Worm (Caenorhabditis elegans): ENCODE measurements around the gene C31H1.1.

The C31H1.1 gene

ce11 chrIV:5764392-5764791, 32.9 kb upstream of the C31H1.1 start (continued):
- peak; percentile 95 for TF ChIP-seq blmp-1 (tag; optimal IDR thresholded peaks at IDR 0.05; ENCODE audit: insufficient read depth)
- peak; percentile 81 for TF ChIP-seq sma-3 (GFP tag; optimal IDR thresholded peaks at IDR 0.05)
- no peak for TF ChIP-seq dmd-4 (tag; optimal IDR thresholded peaks at IDR 0.05)
- TF ChIP-seq unc-55 (GFP tag; optimal IDR thresholded peaks at IDR 0.05) = no peak
- no peak for TF ChIP-seq nhr-10 (tag; optimal IDR thresholded peaks at IDR 0.05)
- no peak for TF ChIP-seq skn-1 (tag; optimal IDR thresholded peaks at IDR 0.05)
- no peak for TF ChIP-seq aly-2 (tag; optimal IDR thresholded peaks at IDR 0.05)
- peak; percentile 0 for TF ChIP-seq gmeb-1 (tag; optimal IDR thresholded peaks at IDR 0.05)
- TF ChIP-seq peb-1 (tag; optimal IDR thresholded peaks at IDR 0.05) = no peak
- TF ChIP-seq ztf-1 (GFP tag; conservative IDR thresholded peaks at IDR 0.05) = no peak

- no peak for TF ChIP-seq alr-1 (tag; optimal IDR thresholded peaks at IDR 0.05)
- no peak for TF ChIP-seq lsy-2 (tag; optimal IDR thresholded peaks at IDR 0.05)
- TF ChIP-seq unc-39 (tag; optimal IDR thresholded peaks at IDR 0.05) = no peak
- no peak for TF ChIP-seq ztf-1 (GFP tag; conservative IDR thresholded peaks at IDR 0.05)
- no peak for TF ChIP-seq ztf-4 (tag; optimal IDR thresholded peaks at IDR 0.05)
- TF ChIP-seq crh-2 (tag; optimal IDR thresholded peaks at IDR 0.05) = peak; percentile 53
- no peak for TF ChIP-seq peb-1 (tag; optimal IDR thresholded peaks at IDR 0.05)
- TF ChIP-seq elt-3 (tag; optimal IDR thresholded peaks at IDR 0.05) = no peak
- peak; percentile 3 for TF ChIP-seq ceh-16 (tag; optimal IDR thresholded peaks at IDR 0.05)
- peak; percentile 17 for TF ChIP-seq egl-27 (tag; optimal IDR thresholded peaks at IDR 0.05)
- no peak for TF ChIP-seq ceh-82 (tag; optimal IDR thresholded peaks at IDR 0.05)
- TF ChIP-seq elt-1 (tag; optimal IDR thresholded peaks at IDR 0.05) = no peak
- TF ChIP-seq mbf-1 (tag; optimal IDR thresholded peaks at IDR 0.05) = no peak
- TF ChIP-seq mab-5 (tag; optimal IDR thresholded peaks at IDR 0.05) = no peak
- no peak for TF ChIP-seq ama-1 (optimal IDR thresholded peaks at IDR 0.05)
- peak; percentile 48 for TF ChIP-seq nhr-129 (tag; optimal IDR thresholded peaks at IDR 0.05)
- TF ChIP-seq snpc-4 (tag; optimal IDR thresholded peaks at IDR 0.05) = no peak
- TF ChIP-seq nhr-6 (tag; optimal IDR thresholded peaks at IDR 0.05) = no peak
- TF ChIP-seq Y55F3AM.14 (GFP tag; optimal IDR thresholded peaks at IDR 0.05) = no peak
- no peak for TF ChIP-seq nhr-77 (tag; optimal IDR thresholded peaks at IDR 0.05)
- peak; percentile 25 for TF ChIP-seq sma-3 (GFP tag; optimal IDR thresholded peaks at IDR 0.05)
- TF ChIP-seq nhr-237 (tag; optimal IDR thresholded peaks at IDR 0.05) = no peak
- TF ChIP-seq nhr-21 (tag; optimal IDR thresholded peaks at IDR 0.05) = peak; percentile 36
- TF ChIP-seq nhr-25 (tag; optimal IDR thresholded peaks at IDR 0.05) = peak; percentile 45
- TF ChIP-seq C34F6.9 (tag; optimal IDR thresholded peaks at IDR 0.05) = no peak
- no peak for TF ChIP-seq unc-55 (GFP tag; optimal IDR thresholded peaks at IDR 0.05)
- TF ChIP-seq blmp-1 (tag; optimal IDR thresholded peaks at IDR 0.05; ENCODE audit: insufficient read depth) = peak; percentile 93
- no peak for TF ChIP-seq lin-13 (GFP tag; optimal IDR thresholded peaks at IDR 0.05)
- peak; percentile 1 for TF ChIP-seq F13H6.1 (tag; optimal IDR thresholded peaks at IDR 0.05)
- peak; percentile 78 for TF ChIP-seq sma-9 (GFP tag; optimal IDR thresholded peaks at IDR 0.05)
- TF ChIP-seq sma-9 (tag; optimal IDR thresholded peaks at IDR 0.05) = no peak
- TF ChIP-seq ZK546.5 (tag; optimal IDR thresholded peaks at IDR 0.05) = no peak
- TF ChIP-seq fos-1 (tag; optimal IDR thresholded peaks at IDR 0.05) = peak; percentile 52
- TF ChIP-seq nhr-23 (tag; optimal IDR thresholded peaks at IDR 0.05) = no peak
- no peak for TF ChIP-seq unc-62 (GFP tag; optimal IDR thresholded peaks at IDR 0.05)
- no peak for TF ChIP-seq sem-4 (tag; optimal IDR thresholded peaks at IDR 0.05)
- TF ChIP-seq mdl-1 (tag; optimal IDR thresholded peaks at IDR 0.05) = no peak
- TF ChIP-seq R02D3.7 (tag; optimal IDR thresholded peaks at IDR 0.05) = no peak
- no peak for TF ChIP-seq dmd-4 (tag; optimal IDR thresholded peaks at IDR 0.05)
- peak; percentile 18 for TF ChIP-seq gmeb-1 (tag; optimal IDR thresholded peaks at IDR 0.05)
- TF ChIP-seq zag-1 (tag; optimal IDR thresholded peaks at IDR 0.05) = no peak
- no peak for TF ChIP-seq skn-1 (tag; optimal IDR thresholded peaks at IDR 0.05)
- no peak for TF ChIP-seq ztf-11 (tag; optimal IDR thresholded peaks at IDR 0.05)
- TF ChIP-seq lin-11 (tag; optimal IDR thresholded peaks at IDR 0.05) = no peak
- no peak for TF ChIP-seq nhr-12 (tag; optimal IDR thresholded peaks at IDR 0.05)
- TF ChIP-seq nhr-10 (tag; optimal IDR thresholded peaks at IDR 0.05) = no peak
- no peak for TF ChIP-seq lin-39 (tag; optimal IDR thresholded peaks at IDR 0.05)
- TF ChIP-seq nhr-11 (tag; optimal IDR thresholded peaks at IDR 0.05) = no peak
- no peak for TF ChIP-seq aly-2 (tag; optimal IDR thresholded peaks at IDR 0.05)
These were observed 31.6 kb upstream of the C31H1.1 start for ce11 chrIV:5765652-5766051.
